Worm (Caenorhabditis elegans): Measurements from ENCODE around the gene dhs-6.

The dhs-6 gene

DNA sequence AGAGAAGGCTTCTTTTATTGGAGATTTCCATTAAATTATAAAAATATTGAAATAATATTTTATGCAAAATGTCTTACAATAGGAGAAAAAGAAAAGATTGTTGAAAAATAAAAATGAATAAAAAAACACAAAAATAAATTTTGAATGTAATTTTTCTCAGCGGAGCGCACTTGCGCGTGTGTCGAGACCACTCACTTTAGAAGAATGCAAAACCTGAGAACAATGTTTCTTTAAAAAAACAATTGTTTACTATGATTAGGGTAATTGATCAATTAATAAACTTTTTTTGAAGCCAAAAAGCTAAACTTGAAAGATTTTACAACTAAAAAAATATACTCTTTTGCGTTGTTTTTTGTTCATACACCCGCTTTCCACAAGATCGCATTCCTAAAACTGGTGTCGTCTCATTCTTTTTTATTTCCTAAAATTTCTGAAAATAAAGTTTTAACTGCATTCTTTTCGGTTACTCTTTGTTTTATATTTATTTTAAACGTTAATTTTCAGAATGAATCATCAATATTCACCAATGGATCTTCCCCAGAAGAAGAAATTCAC lies 24.8 kb downstream of the dhs-6 start, which contains the start of gene ttc-4 (continued):
- no peak for TF ChIP-seq ZK185.1 (tag; optimal IDR thresholded peaks at IDR 0.05; ENCODE audit: poor library complexity, severe bottlenecking)
- TF ChIP-seq lin-54 (GFP tag; optimal IDR thresholded peaks at IDR 0.05), result peak; percentile 49
- peak; percentile 80 for TF ChIP-seq attf-5 (GFP tag; optimal IDR thresholded peaks at IDR 0.05)

DNA sequence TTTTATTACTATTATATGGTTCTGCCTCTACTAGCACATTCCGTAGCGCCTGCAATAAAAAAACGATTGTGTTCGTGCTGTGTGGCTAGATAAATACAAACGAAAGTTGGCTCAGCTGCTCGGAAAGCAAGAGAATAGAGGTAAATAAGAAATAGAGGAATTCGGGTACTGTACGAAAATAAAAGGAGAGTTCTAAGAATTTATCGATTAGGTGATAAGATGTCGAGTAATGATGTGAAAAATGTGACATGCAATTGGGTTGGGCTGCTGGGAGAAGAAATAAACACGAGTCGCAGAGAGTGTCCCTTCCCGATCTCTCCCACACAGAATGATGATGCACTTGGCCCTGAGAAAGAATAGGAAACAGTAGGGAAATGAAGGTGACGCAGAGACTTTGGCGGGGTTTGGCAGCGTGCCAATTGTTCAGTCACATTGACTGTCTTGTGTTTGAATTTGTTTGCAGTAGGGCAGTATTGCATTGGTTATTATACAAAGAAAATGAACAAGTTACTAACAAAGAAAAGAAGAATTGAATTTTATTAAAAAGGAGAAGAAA lies 25.7 kb downstream of the dhs-6 start, which contains the start of gene cdc-14:
Gene cdc-14 (minus strand): TSS at position 51 of the 556 bp plus-strand sequence.
- TF ChIP-seq nfya-1 (tag; optimal IDR thresholded peaks at IDR 0.05; ENCODE audit: borderline replicate concordance, insufficient read depth), result no peak
- TF ChIP-seq ceh-100 (GFP tag; IDR thresholded peaks at IDR 0.05), result peak; percentile 52; the same call in 1 of the 2 replicates
- peak; percentile 74 for TF ChIP-seq mcd-1 (GFP tag; IDR thresholded peaks at IDR 0.05)
- TF ChIP-seq lin-40 (tag; optimal IDR thresholded peaks at IDR 0.05), result peak; percentile 24
- TF ChIP-seq dox-1 (GFP tag; IDR thresholded peaks at IDR 0.05), result peak; percentile 70
- TF ChIP-seq K11D2.4 (GFP tag; IDR thresholded peaks at IDR 0.05), result peak; percentile 50; the same call in 1 of the 2 replicates
- no peak for TF ChIP-seq B0035.1 (tag; optimal IDR thresholded peaks at IDR 0.05)
- no peak for TF ChIP-seq tlf-1 (GFP tag; optimal IDR thresholded peaks at IDR 0.05)
- peak; percentile 90 for TF ChIP-seq attf-5 (GFP tag; optimal IDR thresholded peaks at IDR 0.05)
- TF ChIP-seq nhr-27 (tag; optimal IDR thresholded peaks at IDR 0.05), result no peak
- peak; percentile 16 for TF ChIP-seq K12H6.12 (tag; optimal IDR thresholded peaks at IDR 0.05)
- TF ChIP-seq ceh-27 (GFP tag; optimal IDR thresholded peaks at IDR 0.05), result peak; percentile 46
- TF ChIP-seq ama-1 (optimal IDR thresholded peaks at IDR 0.05), result no peak
- TF ChIP-seq ama-1 (GFP tag; optimal IDR thresholded peaks at IDR 0.05), result no peak
- peak; percentile 57 for TF ChIP-seq somi-1 (GFP tag; optimal IDR thresholded peaks at IDR 0.05)
- no peak for TF ChIP-seq cebp-1 (GFP tag; IDR thresholded peaks at IDR 0.05)
- peak; percentile 76 for TF ChIP-seq cebp-1 (tag; optimal IDR thresholded peaks at IDR 0.05)
- peak; percentile 32 for TF ChIP-seq ZK185.1 (tag; optimal IDR thresholded peaks at IDR 0.05; ENCODE audit: poor library complexity, severe bottlenecking)
- TF ChIP-seq snpc-4 (GFP tag; optimal IDR thresholded peaks at IDR 0.05), result no peak
- peak in 3 of 4 experiments; percentile 38 to 67 (median 67) for TF ChIP-seq snpc-4 (tag; optimal IDR thresholded peaks at IDR 0.05)
- peak; percentile 34 for TF ChIP-seq akir-1 (GFP tag; optimal IDR thresholded peaks at IDR 0.05)
- TF ChIP-seq zfh-2 (GFP tag; conservative IDR thresholded peaks at IDR 0.05), result peak; percentile 67; the same call in 1 of the 2 replicates
- peak; percentile 36 for TF ChIP-seq lin-54 (GFP tag; optimal IDR thresholded peaks at IDR 0.05)
- TF ChIP-seq dpl-1 (GFP tag; optimal IDR thresholded peaks at IDR 0.05), result no peak
- peak; percentile 11 for TF ChIP-seq chd-7 (tag; optimal IDR thresholded peaks at IDR 0.05)
- peak; percentile 61 for TF ChIP-seq nhr-80 (tag; optimal IDR thresholded peaks at IDR 0.05)
- peak; percentile 29 for TF ChIP-seq ztf-26 (tag; optimal IDR thresholded peaks at IDR 0.05)
- TF ChIP-seq hmg-1.2 (GFP tag; IDR thresholded peaks at IDR 0.05), result peak; percentile 65

DNA sequence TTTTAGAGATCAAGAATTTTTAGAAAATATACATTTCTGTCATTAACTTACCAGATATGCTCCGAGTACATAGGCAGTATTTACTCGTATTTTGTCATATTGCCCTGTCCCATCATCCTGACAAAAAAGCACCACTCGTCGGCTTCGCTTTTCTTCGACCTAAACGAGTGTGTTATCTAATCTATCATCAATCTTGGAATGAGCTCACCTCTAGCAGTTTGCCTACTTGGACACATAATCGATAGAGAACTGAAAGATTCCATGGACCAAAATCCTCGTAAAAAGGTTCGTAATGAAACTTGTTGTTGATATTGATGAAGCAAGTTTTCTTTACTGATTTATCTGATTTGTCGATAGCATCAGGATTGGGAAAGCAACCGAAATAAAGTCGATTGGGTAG lies 26.3 kb downstream of the dhs-6 start:
- no peak for TF ChIP-seq let-607 (tag; optimal IDR thresholded peaks at IDR 0.05)
- no peak for TF ChIP-seq die-1 (tag; optimal IDR thresholded peaks at IDR 0.05)
- no peak for TF ChIP-seq fkh-3 (tag; optimal IDR thresholded peaks at IDR 0.05)
- TF ChIP-seq B0336.3 (GFP tag; IDR thresholded peaks at IDR 0.05), result no peak
- TF ChIP-seq nfya-2 (GFP tag; IDR thresholded peaks at IDR 0.05), result no peak
- no peak for TF ChIP-seq ztf-18 (tag; optimal IDR thresholded peaks at IDR 0.05)
- no peak for TF ChIP-seq K11D2.4 (GFP tag; IDR thresholded peaks at IDR 0.05)
- TF ChIP-seq lag-1 (GFP tag; IDR thresholded peaks at IDR 0.05), result no peak
- no peak for TF ChIP-seq F57C9.4 (tag; optimal IDR thresholded peaks at IDR 0.05)
- no peak for TF ChIP-seq rcor-1 (GFP tag; IDR thresholded peaks at IDR 0.05)
- no peak for TF ChIP-seq hmg-20 (GFP tag; IDR thresholded peaks at IDR 0.05)
- TF ChIP-seq lin-54 (GFP tag; optimal IDR thresholded peaks at IDR 0.05), result no peak
- TF ChIP-seq ceh-79 (tag; optimal IDR thresholded peaks at IDR 0.05), result no peak
- TF ChIP-seq ZK185.1 (tag; optimal IDR thresholded peaks at IDR 0.05; ENCODE audit: poor library complexity, severe bottlenecking), result no peak
- no peak for TF ChIP-seq chd-7 (tag; optimal IDR thresholded peaks at IDR 0.05)
- no peak for TF ChIP-seq ztf-3 (GFP tag; optimal IDR thresholded peaks at IDR 0.05)
- no peak for TF ChIP-seq egl-44 (GFP tag; IDR thresholded peaks at IDR 0.05)
- no peak for TF ChIP-seq ztf-6 (GFP tag; IDR thresholded peaks at IDR 0.05)
